Worm (Caenorhabditis elegans) whole organism, young adult: ENCODE results near the gene str-188.

Experiments used
- F57A8.1 ChIP-seq: fragments of 200-800 bp; sonication (Bioruptor generic); optimal IDR thresholded peaks from 2 replicates; lab custom pipeline; 2018; ENCODE audit warnings: mild to moderate bottlenecking, missing genetic modification characterization, moderate library complexity, missing compliant biosample characterization
- Y79H2A.3 ChIP-seq: fragments of 200-800 bp; sonication (Bioruptor generic); conservative IDR thresholded peaks from 2 replicates; pipeline ENCODE4 v1.3.6; 2022; ENCODE audit warnings: missing genetic modification reagents, missing genetic modification characterization, missing compliant biosample characterization
- ceh-27 ChIP-seq: fragments of 200-800 bp; sonication (Bioruptor generic); optimal IDR thresholded peaks from 2 replicates; lab custom pipeline; 2018; ENCODE audit warnings: mild to moderate bottlenecking, missing genetic modification characterization, moderate library complexity, missing compliant biosample characterization

DNA sequence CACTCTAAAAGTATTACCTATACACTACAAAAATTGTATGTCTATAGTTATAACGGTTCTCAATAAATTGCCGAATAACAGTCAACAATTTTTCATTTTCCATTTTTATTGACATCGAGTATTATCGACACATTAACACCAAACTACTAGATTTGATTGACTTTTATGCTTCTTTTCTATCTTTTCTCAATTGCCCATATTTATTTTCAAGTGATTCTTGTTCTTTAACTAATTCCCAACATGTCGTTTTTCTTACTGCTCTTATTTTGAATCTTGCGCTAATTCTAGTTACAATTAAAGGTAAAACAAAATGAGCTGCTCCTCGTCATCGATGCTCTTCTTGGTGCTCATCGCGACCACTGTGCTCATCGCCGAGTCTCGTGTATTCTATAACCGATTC is 38.5 kb upstream of the str-188 start, which contains the start of gene cthd-1:
- TF ChIP-seq F57A8.1 (GFP tag; lab: Kevin White, UChicago), result no peak
- no peak for TF ChIP-seq Y79H2A.3 (GFP tag; lab: Robert Waterston, UW)
- TF ChIP-seq ceh-27 (GFP tag; lab: Kevin White, UChicago), result no peak
